Fruit fly (Drosophila melanogaster) whole organism, prepupa: Measurements from ENCODE around the gene CG1943.

ENCODE experiments used
- CG3032 ChIP-seq: fragments of 200-800 bp; optimal IDR thresholded peaks from 2 replicates; lab custom pipeline; 2019; ENCODE audit warnings: missing biosample characterization, mild to moderate bottlenecking, missing genetic modification characterization, moderate library complexity
- CG34406 ChIP-seq: fragments of 200-800 bp; sonication (Bioruptor generic); optimal IDR thresholded peaks from 3 replicates; lab custom pipeline; 2016; ENCODE audit warnings: missing biosample characterization, missing genetic modification characterization
- CG8119 ChIP-seq: fragments of 200-800 bp; sonication (Bioruptor generic); IDR thresholded peaks from 3 replicates; pipeline ENCODE4 v1.3.6; 2022; ENCODE audit warnings: missing biosample characterization, missing genetic modification characterization
- Eip93F ChIP-seq: fragments of 200-800 bp; sonication (Bioruptor generic); optimal IDR thresholded peaks from 2 replicates; lab custom pipeline; 2016; ENCODE audit warnings: missing biosample characterization, mild to moderate bottlenecking, missing genetic modification characterization
- Ets96B ChIP-seq: fragments of 200-800 bp; optimal IDR thresholded peaks from 2 replicates; lab custom pipeline; 2019; ENCODE audit warnings: missing biosample characterization, mild to moderate bottlenecking, missing genetic modification characterization, moderate library complexity
- Gug ChIP-seq: fragments of 200-800 bp; sonication (Bioruptor generic); IDR thresholded peaks from 2 replicates; pipeline ENCODE4 v1.3.6; 2022; ENCODE audit warnings: missing biosample characterization, missing genetic modification characterization
- Hr38 ChIP-seq: sonication (Bioruptor generic); optimal IDR thresholded peaks from 2 replicates; lab custom pipeline; 2016; ENCODE audit warnings: missing biosample characterization, missing genetic modification characterization
- OdsH ChIP-seq: fragments of 200-800 bp; sonication (Bioruptor generic); optimal IDR thresholded peaks from 3 replicates; lab custom pipeline; 2016; ENCODE audit warnings: missing biosample characterization, missing genetic modification characterization
- Sox102F ChIP-seq: fragments of 200-800 bp; sonication (Bioruptor generic); optimal IDR thresholded peaks from 2 replicates; lab custom pipeline; 2016; ENCODE audit warnings: missing biosample characterization, mild to moderate bottlenecking, missing genetic modification characterization
- net ChIP-seq: fragments of 200-800 bp; sonication (Bioruptor generic); optimal IDR thresholded peaks from 3 replicates; lab custom pipeline; 2016; ENCODE audit warnings: missing biosample characterization, missing genetic modification characterization

- no peak for TF ChIP-seq CG3032 (tag; lab: Kevin White, UChicago)
- TF ChIP-seq Hr38 (GFP tag; lab: Kevin White, UChicago): no peak
- no peak for TF ChIP-seq Sox102F (GFP tag; lab: Kevin White, UChicago)
- TF ChIP-seq net (GFP tag; lab: Kevin White, UChicago): no peak
- TF ChIP-seq CG8119 (GFP tag; lab: Robert Waterston, UW): no peak; the same call in 2 of the 3 replicates
- no peak for TF ChIP-seq OdsH (GFP tag; lab: Kevin White, UChicago)
- TF ChIP-seq Ets96B (tag; lab: Kevin White, UChicago): no peak
- no peak for TF ChIP-seq Eip93F (GFP tag; lab: Kevin White, UChicago)
- no peak for TF ChIP-seq CG34406
- TF ChIP-seq Gug (GFP tag; lab: Robert Waterston, UW): no peak
Measured at dm6 chr3R:7123699-7124098, 49.0 kb downstream of the CG1943 start.
